Fruit fly (Drosophila melanogaster) whole organism, embryonic: ENCODE measurements around the gene Elp5.

ENCODE experiments used
- Atf3 ChIP-seq: fragments of 200-800 bp; sonication (Bioruptor generic); optimal IDR thresholded peaks from 3 replicates; lab custom pipeline; 2016; ENCODE audit warnings: missing biosample characterization, missing genetic modification characterization
- Atf6 ChIP-seq: fragments of 200-800 bp; sonication (Bioruptor generic); IDR thresholded peaks from 2 replicates; pipeline ENCODE4 v1.3.6; 2022; ENCODE audit warnings: missing biosample characterization, missing genetic modification characterization
- CG10543 ChIP-seq: fragments of 200-800 bp; sonication (Bioruptor generic); optimal IDR thresholded peaks from 3 replicates; lab custom pipeline; 2017; ENCODE audit warnings: missing biosample characterization, mild to moderate bottlenecking, missing genetic modification characterization, moderate library complexity
- CG12769 ChIP-seq: fragments of 200-800 bp; sonication (Bioruptor generic); optimal IDR thresholded peaks from 2 replicates; lab custom pipeline; 2019; ENCODE audit warnings: missing biosample characterization, mild to moderate bottlenecking, missing genetic modification characterization, moderate library complexity
- CG13123 ChIP-seq: fragments of 200-800 bp; sonication (Bioruptor generic); optimal IDR thresholded peaks from 2 replicates; lab custom pipeline; 2016; ENCODE audit warnings: missing biosample characterization, missing genetic modification characterization
- CG13624 ChIP-seq: fragments of 200-800 bp; sonication (Bioruptor generic); optimal IDR thresholded peaks from 2 replicates; lab custom pipeline; 2016; ENCODE audit warnings: missing biosample characterization, missing genetic modification characterization
- CG14014 ChIP-seq: fragments of 200-800 bp; sonication (Bioruptor generic); IDR thresholded peaks from 2 replicates; pipeline ENCODE4 v1.3.6; 2022; ENCODE audit warnings: missing biosample characterization, missing genetic modification characterization
- CG14667 ChIP-seq: fragments of 200-800 bp; sonication (Bioruptor generic); IDR thresholded peaks from 2 replicates; pipeline ENCODE4 v1.3.6; 2022; ENCODE audit warnings: missing biosample characterization, missing genetic modification characterization
- CG14965 ChIP-seq: fragments of 200-800 bp; sonication (Bioruptor generic); optimal IDR thresholded peaks from 2 replicates; lab custom pipeline; 2016; ENCODE audit warnings: missing biosample characterization, missing genetic modification characterization, borderline replicate concordance
- CG15073 ChIP-seq: fragments of 200-800 bp; sonication (Bioruptor generic); optimal IDR thresholded peaks from 2 replicates; lab custom pipeline; 2016; ENCODE audit warnings: missing biosample characterization, missing genetic modification characterization
- CG1602 ChIP-seq: fragments of 200-800 bp; sonication (Bioruptor generic); optimal IDR thresholded peaks from 3 replicates; lab custom pipeline; 2016; ENCODE audit warnings: missing biosample characterization, missing genetic modification characterization
- CG17359 ChIP-seq: fragments of 200-800 bp; sonication (Bioruptor generic); optimal IDR thresholded peaks from 3 replicates; lab custom pipeline; 2018; ENCODE audit warnings: missing biosample characterization, mild to moderate bottlenecking, missing genetic modification characterization, moderate library complexity
- CG17829 ChIP-seq: fragments of 200-800 bp; optimal IDR thresholded peaks from 2 replicates; lab custom pipeline; 2019; ENCODE audit warnings: missing biosample characterization, mild to moderate bottlenecking, missing genetic modification characterization, moderate library complexity
- CG17912 ChIP-seq: fragments of 200-800 bp; sonication (Bioruptor generic); optimal IDR thresholded peaks from 2 replicates; lab custom pipeline; 2018; ENCODE audit warnings: missing biosample characterization, mild to moderate bottlenecking, missing genetic modification characterization
- CG1832 ChIP-seq: fragments of 200-800 bp; sonication (Bioruptor generic); optimal IDR thresholded peaks from 2 replicates; lab custom pipeline; 2017; ENCODE audit warnings: missing biosample characterization, mild to moderate bottlenecking, missing genetic modification characterization, inconsistent platforms
- CG18476 ChIP-seq: fragments of 200-800 bp; sonication (Bioruptor generic); optimal IDR thresholded peaks from 2 replicates; lab custom pipeline; 2016; ENCODE audit warnings: missing biosample characterization, mild to moderate bottlenecking, missing genetic modification characterization
- CG18599 ChIP-seq: fragments of 200-800 bp; sonication (Bioruptor generic); optimal IDR thresholded peaks from 3 replicates; lab custom pipeline; 2017; ENCODE audit warnings: missing biosample characterization, missing genetic modification characterization, mild to moderate bottlenecking, moderate library complexity, missing genetic modification reagents
- CG2889 ChIP-seq: fragments of 200-800 bp; sonication (Bioruptor generic); IDR thresholded peaks from 3 replicates; pipeline ENCODE4 v1.3.6; 2022; ENCODE audit warnings: missing biosample characterization, missing genetic modification characterization
- CG31224 ChIP-seq: fragments of 200-800 bp; sonication (Bioruptor generic); IDR thresholded peaks from 2 replicates; pipeline ENCODE4 v1.3.6; 2022; ENCODE audit warnings: missing biosample characterization, missing genetic modification characterization
- CG33213 ChIP-seq: fragments of 200-800 bp; sonication (Bioruptor generic); optimal IDR thresholded peaks from 3 replicates; lab custom pipeline; 2016; ENCODE audit warnings: missing biosample characterization, missing genetic modification characterization
- CG4328 ChIP-seq: fragments of 200-800 bp; sonication (Bioruptor generic); optimal IDR thresholded peaks from 3 replicates; lab custom pipeline; 2017; ENCODE audit warnings: missing biosample characterization, missing genetic modification reagents, missing genetic modification characterization
- CG5953 ChIP-seq: fragments of 200-800 bp; sonication (Bioruptor generic); IDR thresholded peaks from 2 replicates; pipeline ENCODE4 v1.3.6; 2022; ENCODE audit warnings: missing biosample characterization, missing genetic modification characterization
- CG7963 ChIP-seq: fragments of 200-800 bp; sonication (Bioruptor generic); IDR thresholded peaks from 3 replicates; pipeline ENCODE4 v1.3.6; 2022; ENCODE audit warnings: missing biosample characterization, missing genetic modification characterization; ENCODE audit not compliant: partially characterized antibody
- CG8290 ChIP-seq, 3 experiments: fragments of 200-800 bp; sonication (Bioruptor generic); optimal IDR thresholded peaks; 2 replicates each; lab custom pipeline; 2016 to 2019; ENCODE audit warnings: missing biosample characterization in 3 of 3, missing genetic modification characterization in 3 of 3, mild to moderate bottlenecking in 2 of 3, moderate library complexity in 1 of 3
- CG8478 ChIP-seq: fragments of >200 bp; optimal IDR thresholded peaks from 2 replicates; lab custom pipeline; 2018
- CG8944 ChIP-seq: fragments of 200-800 bp; sonication (Bioruptor generic); optimal IDR thresholded peaks from 3 replicates; lab custom pipeline; 2016; ENCODE audit warnings: missing biosample characterization, missing genetic modification characterization
- Dfd ChIP-seq, 2 experiments: fragments of >200 bp; optimal IDR thresholded peaks; 2 replicates each; lab custom pipeline; 2017; ENCODE audit warnings: missing biosample characterization in 2 of 2, missing genetic modification characterization in 2 of 2
- Dip2 ChIP-seq: fragments of 200-800 bp; sonication (Bioruptor generic); IDR thresholded peaks from 2 replicates; pipeline ENCODE4 v1.3.6; 2022; ENCODE audit warnings: missing biosample characterization, missing genetic modification characterization
- Doc3 ChIP-seq: fragments of 200-800 bp; sonication (Bioruptor generic); IDR thresholded peaks from 3 replicates; pipeline ENCODE4 v1.3.6; 2022; ENCODE audit warnings: missing biosample characterization, missing genetic modification characterization; ENCODE audit not compliant: partially characterized antibody
- Dp ChIP-seq: fragments of 200-800 bp; sonication (Bioruptor generic); optimal IDR thresholded peaks from 2 replicates; lab custom pipeline; 2018; ENCODE audit warnings: missing biosample characterization, mild to moderate bottlenecking, missing genetic modification characterization, moderate library complexity
- Dref ChIP-seq: fragments of 200-800 bp; sonication (Bioruptor generic); IDR thresholded peaks from 2 replicates; pipeline ENCODE4 v1.3.6; 2022; ENCODE audit warnings: missing biosample characterization, missing genetic modification characterization
- Hand ChIP-seq: fragments of 200-800 bp; sonication (Bioruptor generic); optimal IDR thresholded peaks from 2 replicates; lab custom pipeline; 2017; ENCODE audit warnings: mild to moderate bottlenecking, missing biosample characterization, missing genetic modification reagents, missing genetic modification characterization
- Hr3 ChIP-seq: fragments of 200-800 bp; sonication (Bioruptor generic); optimal IDR thresholded peaks from 3 replicates; lab custom pipeline; 2016; ENCODE audit warnings: missing biosample characterization, missing genetic modification characterization
- Jarid2 ChIP-seq: fragments of 200-800 bp; sonication (Bioruptor generic); optimal IDR thresholded peaks from 3 replicates; lab custom pipeline; 2017; ENCODE audit warnings: mild to moderate bottlenecking, missing biosample characterization, missing genetic modification reagents, missing genetic modification characterization
- Mad ChIP-seq: fragments of 200-800 bp; sonication (Bioruptor generic); optimal IDR thresholded peaks from 2 replicates; lab custom pipeline; 2016; ENCODE audit warnings: missing biosample characterization, missing genetic modification characterization
- Optix ChIP-seq: fragments of 200-800 bp; sonication (Bioruptor generic); IDR thresholded peaks from 3 replicates; pipeline ENCODE4 v1.3.6; 2022; ENCODE audit warnings: missing biosample characterization, missing genetic modification characterization
- abd-A ChIP-seq: fragments of 200-800 bp; sonication (Bioruptor generic); optimal IDR thresholded peaks from 3 replicates; lab custom pipeline; 2019; ENCODE audit warnings: missing biosample characterization, mild to moderate bottlenecking, missing genetic modification characterization, moderate library complexity
- az2 ChIP-seq: fragments of 200-800 bp; sonication (Bioruptor generic); optimal IDR thresholded peaks from 3 replicates; lab custom pipeline; 2016; ENCODE audit warnings: missing biosample characterization, missing genetic modification characterization
- dimm ChIP-seq: fragments of 200-800 bp; sonication (Bioruptor generic); IDR thresholded peaks from 2 replicates; pipeline ENCODE4 v1.3.6; 2022; ENCODE audit warnings: missing biosample characterization, missing genetic modification characterization
- emc ChIP-seq: fragments of 200-800 bp; sonication (Bioruptor generic); optimal IDR thresholded peaks from 2 replicates; lab custom pipeline; 2016; ENCODE audit warnings: missing biosample characterization, missing genetic modification characterization
- gsb-n ChIP-seq: fragments of 200-800 bp; sonication (Bioruptor generic); optimal IDR thresholded peaks from 3 replicates; lab custom pipeline; 2018; ENCODE audit warnings: missing biosample characterization, mild to moderate bottlenecking, missing genetic modification characterization
- h ChIP-seq: fragments of >200 bp; optimal IDR thresholded peaks from 2 replicates; lab custom pipeline; 2017
- kah ChIP-seq: fragments of 200-800 bp; sonication (Bioruptor generic); optimal IDR thresholded peaks from 2 replicates; lab custom pipeline; 2018; ENCODE audit warnings: missing biosample characterization, mild to moderate bottlenecking, missing genetic modification characterization
- ken ChIP-seq: fragments of 200-800 bp; sonication (Bioruptor generic); IDR thresholded peaks from 3 replicates; pipeline ENCODE4 v1.3.6; 2022; ENCODE audit warnings: missing biosample characterization, missing genetic modification characterization
- nmo ChIP-seq: fragments of 200-800 bp; sonication (Bioruptor generic); optimal IDR thresholded peaks from 2 replicates; lab custom pipeline; 2018; ENCODE audit warnings: missing biosample characterization, mild to moderate bottlenecking, missing genetic modification characterization, moderate library complexity
- nom ChIP-seq: fragments of 200-800 bp; sonication (Bioruptor generic); optimal IDR thresholded peaks from 2 replicates; lab custom pipeline; 2017; ENCODE audit warnings: missing biosample characterization, missing genetic modification characterization, mild to moderate bottlenecking, moderate library complexity, missing genetic modification reagents
- psq ChIP-seq: fragments of 200-800 bp; sonication (Bioruptor generic); optimal IDR thresholded peaks from 2 replicates; lab custom pipeline; 2017; ENCODE audit warnings: missing biosample characterization, missing genetic modification characterization
- repo ChIP-seq: fragments of 200-800 bp; sonication (Bioruptor generic); optimal IDR thresholded peaks from 2 replicates; lab custom pipeline; 2016; ENCODE audit warnings: missing biosample characterization, missing genetic modification characterization
- run ChIP-seq: fragments of 200-800 bp; sonication (Bioruptor generic); optimal IDR thresholded peaks from 3 replicates; lab custom pipeline; 2018; ENCODE audit warnings: missing biosample characterization, mild to moderate bottlenecking, missing genetic modification characterization
- sd ChIP-seq: fragments of 200-800 bp; sonication (Bioruptor generic); optimal IDR thresholded peaks from 3 replicates; lab custom pipeline; 2018; ENCODE audit warnings: missing biosample characterization, mild to moderate bottlenecking, missing genetic modification characterization, moderate library complexity
- tio ChIP-seq: fragments of 200-800 bp; sonication (Bioruptor generic); optimal IDR thresholded peaks from 2 replicates; lab custom pipeline; 2017; ENCODE audit warnings: missing biosample characterization, missing genetic modification characterization, inconsistent platforms

Elp5 gene

dm6 chr3L:2257412-2257862 is at the start of gene Elp5, which contains the start of gene CG1275 (continued):
- TF ChIP-seq h (lab: Kevin White, UChicago) (no peak), Atf3 (GFP tag; lab: Kevin White, UChicago) (peak; percentile 96), Atf6 (GFP tag; lab: Robert Waterston, UW) (peak; percentile 99), CG5953 (GFP tag; lab: Robert Waterston, UW) (peak; percentile 99), repo (GFP tag; lab: Kevin White, UChicago) (peak; percentile 91), CG18476 (peak; percentile 95), kah (GFP tag; lab: Kevin White, UChicago) (peak; percentile 49), ken (GFP tag; lab: Robert Waterston, UW) (peak; percentile 100), CG13624 (GFP tag; lab: Kevin White, UChicago) (peak; percentile 97), tio (GFP tag; lab: Kevin White, UChicago) (peak; percentile 97), CG1832 (GFP tag; lab: Kevin White, UChicago) (no peak), CG4328 (peak; percentile 93), CG15073 (peak; percentile 84), Optix (GFP tag; lab: Robert Waterston, UW) (peak; percentile 99), Dip2 (GFP tag; lab: Robert Waterston, UW) (peak; percentile 81), CG14965 (peak; percentile 76), CG13123 (GFP tag; lab: Kevin White, UChicago) (peak; percentile 95), CG8478 (lab: Kevin White, UChicago) (no peak), abd-A (no peak), nmo (GFP tag; lab: Kevin White, UChicago) (peak; percentile 98), CG17912 (GFP tag; lab: Kevin White, UChicago) (peak; percentile 97), Dp (GFP tag; lab: Kevin White, UChicago) (peak; percentile 64), dimm (GFP tag; lab: Robert Waterston, UW) (peak; percentile 99), CG17829 (tag; lab: Kevin White, UChicago) (peak; percentile 98), emc (GFP tag; lab: Kevin White, UChicago) (peak; percentile 91), Dref (peak; percentile 58), Hr3 (GFP tag; lab: Kevin White, UChicago) (peak; percentile 97), CG1602 (GFP tag; lab: Kevin White, UChicago) (peak; percentile 98), CG7963 (GFP tag; lab: Robert Waterston, UW) (no peak), CG10543 (GFP tag; lab: Kevin White, UChicago) (peak; percentile 96), Mad (GFP tag; lab: Kevin White, UChicago) (peak; percentile 97), run (tag; lab: Kevin White, UChicago) (peak; percentile 95), CG8290 (GFP tag; optimal IDR thresholded peaks at IDR 0.05; lab: Kevin White, UChicago) (peak; percentile 87), CG8290 (tag; optimal IDR thresholded peaks at IDR 0.05; lab: Kevin White, UChicago) (peak; percentile 82 to 98), CG31224 (GFP tag; lab: Robert Waterston, UW) (peak; percentile 98), gsb-n (tag; lab: Kevin White, UChicago) (peak; percentile 97), Doc3 (GFP tag; lab: Robert Waterston, UW) (no peak), nom (GFP tag; lab: Kevin White, UChicago) (peak; percentile 93), CG12769 (tag; lab: Kevin White, UChicago) (peak; percentile 98), CG2889 (GFP tag; lab: Robert Waterston, UW) (peak; percentile 99), Dfd (GFP tag; optimal IDR thresholded peaks at IDR 0.05; lab: Kevin White, UChicago) (peak in 1 of 2 experiments; percentile 51), sd (tag; lab: Kevin White, UChicago) (peak; percentile 93), CG8944 (GFP tag; lab: Kevin White, UChicago) (peak; percentile 96), CG18599 (peak; percentile 97), psq (peak; percentile 91), Hand (GFP tag; lab: Kevin White, UChicago) (peak; percentile 94), Jarid2 (peak; percentile 84), az2 (GFP tag; lab: Kevin White, UChicago) (peak; percentile 98), CG33213 (GFP tag; lab: Kevin White, UChicago) (peak; percentile 96), CG17359 (peak; percentile 99), CG14014 (GFP tag; lab: Robert Waterston, UW) (peak; percentile 100), CG14667 (peak; percentile 99)
